Worm (Caenorhabditis elegans): Measurements from ENCODE around the gene dmsr-11.

The dmsr-11 gene

DNA sequence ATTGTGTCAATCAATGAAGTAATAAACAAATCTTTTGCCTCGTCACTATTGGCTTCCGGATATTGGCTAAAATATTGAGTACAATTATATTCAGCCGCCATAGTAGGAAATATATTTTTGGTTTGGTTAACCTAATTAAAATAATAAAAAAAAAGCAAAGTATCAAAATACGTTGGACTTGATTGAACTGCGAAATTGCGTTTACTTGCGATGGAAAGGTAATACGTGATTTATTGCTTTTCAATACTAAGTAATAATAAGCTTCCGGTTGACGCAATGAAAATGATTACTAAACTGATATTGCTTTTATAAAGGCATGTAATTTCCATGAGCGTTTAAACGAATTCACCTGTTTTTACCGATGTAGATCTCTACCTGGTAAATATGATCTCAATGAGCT is 4.3 kb downstream of the dmsr-11 start, which contains the start of gene dmsr-9:
Gene dmsr-9, minus strand, starts transcription at position 101 of the 400 bp plus-strand sequence.
- TF ChIP-seq fkh-8 (tag; optimal IDR thresholded peaks at IDR 0.05) = peak; percentile 30
- no peak for TF ChIP-seq hlh-4 (tag; optimal IDR thresholded peaks at IDR 0.05)

DNA sequence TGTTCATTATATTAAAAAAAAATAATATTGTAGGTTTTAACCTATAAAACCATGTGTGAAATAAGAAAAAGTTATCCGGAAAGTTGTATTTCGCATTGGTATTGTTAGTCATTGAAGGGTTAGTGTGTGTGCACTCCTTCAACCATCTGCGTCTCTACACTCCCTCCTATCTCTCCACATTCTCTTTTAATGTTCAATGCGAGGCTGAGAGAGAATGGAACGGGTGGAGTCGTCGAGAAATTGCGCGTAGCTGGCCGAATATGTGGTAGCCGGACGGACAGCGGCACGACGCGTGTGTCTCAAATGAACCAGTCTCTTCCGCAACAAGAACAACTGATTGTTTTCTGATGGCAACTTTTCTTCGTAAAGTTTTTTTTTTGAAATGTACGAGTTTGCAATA is 7.0 kb downstream of the dmsr-11 start:
- no peak for TF ChIP-seq isw-1 (GFP tag; IDR thresholded peaks at IDR 0.05)
- TF ChIP-seq swsn-7 (tag; optimal IDR thresholded peaks at IDR 0.05) = peak; percentile 8
- no peak for TF ChIP-seq nhr-12 (tag; optimal IDR thresholded peaks at IDR 0.05)
- TF ChIP-seq unc-86 (tag; optimal IDR thresholded peaks at IDR 0.05) = peak; percentile 12
- peak; percentile 20 for TF ChIP-seq nhr-71 (tag; optimal IDR thresholded peaks at IDR 0.05)
- TF ChIP-seq mep-1 (tag; optimal IDR thresholded peaks at IDR 0.05) = peak; percentile 68
- peak; percentile 10 for TF ChIP-seq snpc-4 (tag; optimal IDR thresholded peaks at IDR 0.05)
- peak; percentile 91 for TF ChIP-seq lin-14 (GFP tag; optimal IDR thresholded peaks at IDR 0.05)
- TF ChIP-seq nhr-47 (tag; optimal IDR thresholded peaks at IDR 0.05) = peak; percentile 6
- TF ChIP-seq fos-1 (tag; optimal IDR thresholded peaks at IDR 0.05) = no peak
- peak; percentile 3 to 13 for TF ChIP-seq lsy-2 (tag; optimal IDR thresholded peaks at IDR 0.05)
- no peak for TF ChIP-seq unc-30 (tag; optimal IDR thresholded peaks at IDR 0.05)
- no peak for TF ChIP-seq tbx-2 (tag; optimal IDR thresholded peaks at IDR 0.05)
- no peak for TF ChIP-seq elt-3 (tag; optimal IDR thresholded peaks at IDR 0.05)
- no peak for TF ChIP-seq ces-1 (GFP tag; optimal IDR thresholded peaks at IDR 0.05)
- TF ChIP-seq xbp-1 (tag; optimal IDR thresholded peaks at IDR 0.05) = peak; percentile 6
- peak in 1 of 2 experiments; percentile 12 for TF ChIP-seq lin-35 (GFP tag; optimal IDR thresholded peaks at IDR 0.05)
- TF ChIP-seq efl-1 (optimal IDR thresholded peaks at IDR 0.05) = peak; percentile 26 to 31
- peak; percentile 7 to 93 for TF ChIP-seq efl-1 (GFP tag; optimal IDR thresholded peaks at IDR 0.05 in 1 of 2)
- no peak for TF ChIP-seq tlp-1 (tag; optimal IDR thresholded peaks at IDR 0.05)
- TF ChIP-seq blmp-1 (tag; optimal IDR thresholded peaks at IDR 0.05) = peak; percentile 57
- TF ChIP-seq snu-23 (GFP tag; optimal IDR thresholded peaks at IDR 0.05) = peak; percentile 55
- no peak for TF ChIP-seq fkh-4 (tag; optimal IDR thresholded peaks at IDR 0.05; ENCODE audit: borderline replicate concordance)
- TF ChIP-seq dsc-1 (tag; optimal IDR thresholded peaks at IDR 0.05) = peak; percentile 8
- TF ChIP-seq pax-3 (tag; optimal IDR thresholded peaks at IDR 0.05) = no peak
- no peak for TF ChIP-seq C04F5.9 (tag; optimal IDR thresholded peaks at IDR 0.05)
- TF ChIP-seq nhr-85 (tag) = peak; percentile 16
- no peak for TF ChIP-seq hpl-2 (GFP tag; optimal IDR thresholded peaks at IDR 0.05)
- TF ChIP-seq zag-1 (tag; optimal IDR thresholded peaks at IDR 0.05) = no peak
- TF ChIP-seq ceh-8 (GFP tag; optimal IDR thresholded peaks at IDR 0.05) = no peak
- peak in 1 of 3 experiments; percentile 4 for TF ChIP-seq dpl-1 (GFP tag; optimal IDR thresholded peaks at IDR 0.05)
- peak; percentile 34 for TF ChIP-seq rnt-1 (tag; optimal IDR thresholded peaks at IDR 0.05)
- no peak for TF ChIP-seq ceh-63 (GFP tag; optimal IDR thresholded peaks at IDR 0.05)
- TF ChIP-seq nhr-20 (tag; optimal IDR thresholded peaks at IDR 0.05) = peak; percentile 22
- TF ChIP-seq mdl-1 (tag; optimal IDR thresholded peaks at IDR 0.05) = peak in 1 of 2 experiments; percentile 18
- no peak for TF ChIP-seq skn-1 (tag; optimal IDR thresholded peaks at IDR 0.05)
- TF ChIP-seq ceh-82 (tag; optimal IDR thresholded peaks at IDR 0.05) = peak in 2 of 3 experiments; percentile 3 to 33
- no peak for TF ChIP-seq efl-3 (GFP tag; optimal IDR thresholded peaks at IDR 0.05)

DNA sequence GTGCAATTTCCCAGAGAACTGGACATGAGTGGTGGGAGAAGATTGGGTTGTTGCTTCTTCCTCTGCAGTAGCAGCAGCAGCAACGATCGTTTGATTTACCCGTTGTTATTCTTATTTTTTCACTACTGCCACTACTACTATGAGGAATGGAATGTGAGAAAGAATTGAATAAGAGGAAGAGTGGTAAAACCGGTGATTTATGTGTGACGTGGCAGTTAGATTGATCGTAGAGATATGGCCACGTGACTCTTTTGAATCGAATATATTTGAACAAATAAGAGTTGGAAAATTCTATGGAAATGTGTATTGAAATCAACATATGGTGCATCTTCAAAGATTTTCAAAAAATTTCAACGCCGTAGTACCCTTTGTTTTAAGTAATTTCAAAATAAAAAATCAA is 7.6 kb downstream of the dmsr-11 start:
- peak; percentile 10 for TF ChIP-seq blmp-1 (tag; optimal IDR thresholded peaks at IDR 0.05)
- TF ChIP-seq C16A3.4 (tag; optimal IDR thresholded peaks at IDR 0.05) = no peak
- peak; percentile 1 for TF ChIP-seq snu-23 (GFP tag; optimal IDR thresholded peaks at IDR 0.05)
- peak; percentile 84 for TF ChIP-seq nhr-85 (tag)
- peak; percentile 2 for TF ChIP-seq rnt-1 (tag; optimal IDR thresholded peaks at IDR 0.05)
- TF ChIP-seq mep-1 (tag; optimal IDR thresholded peaks at IDR 0.05) = no peak
- no peak for TF ChIP-seq nhr-12 (tag; optimal IDR thresholded peaks at IDR 0.05)
- peak; percentile 13 for TF ChIP-seq xbp-1 (tag; optimal IDR thresholded peaks at IDR 0.05)
- peak; percentile 32 for TF ChIP-seq nhr-20 (tag; optimal IDR thresholded peaks at IDR 0.05)
- TF ChIP-seq hlh-4 (tag; optimal IDR thresholded peaks at IDR 0.05) = no peak
- no peak for TF ChIP-seq ceh-90 (tag; optimal IDR thresholded peaks at IDR 0.05)
- no peak for TF ChIP-seq dpl-1 (GFP tag; optimal IDR thresholded peaks at IDR 0.05)
- no peak for TF ChIP-seq irx-1 (tag; optimal IDR thresholded peaks at IDR 0.05)
- no peak for TF ChIP-seq ztf-11 (tag; optimal IDR thresholded peaks at IDR 0.05)
